Worm (Caenorhabditis elegans) whole organism, L3 larva: Measurements from ENCODE around the gene bath-37.

Experiments used
- skn-1 ChIP-seq: fragments of 150-350 bp; optimal IDR thresholded peaks from 2 replicates; lab custom pipeline; 2014; ENCODE audit warnings: missing biosample characterization, missing genetic modification characterization
- snpc-4 ChIP-seq: fragments of 150-350 bp; optimal IDR thresholded peaks from 2 replicates; lab custom pipeline; 2014; ENCODE audit warnings: missing biosample characterization, missing genetic modification characterization

DNA sequence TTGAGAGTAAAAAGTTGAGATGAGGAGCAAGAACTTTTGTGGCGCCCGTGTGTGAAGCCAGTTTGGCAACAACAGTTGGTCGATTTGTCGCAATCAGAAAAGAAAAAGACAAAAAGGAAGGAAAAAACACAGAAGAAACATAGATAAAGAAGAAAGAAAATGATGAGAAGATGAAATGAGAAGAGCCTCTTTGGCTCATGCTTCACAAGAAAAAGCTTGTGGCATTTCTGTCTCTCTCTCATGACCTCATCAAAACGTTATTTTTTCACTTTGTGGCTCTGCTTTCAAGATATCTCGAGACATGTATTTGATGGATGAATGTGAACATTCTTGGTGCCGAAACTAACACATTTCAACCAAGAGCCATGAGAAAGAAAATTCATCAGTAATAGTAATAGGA lies 44.4 kb downstream of the bath-37 start:
- no peak for TF ChIP-seq snpc-4 (tag; lab: Kevin White, UChicago)
- TF ChIP-seq skn-1, result no peak
